Fruit fly (Drosophila melanogaster) whole organism, prepupa: ENCODE results near the gene Unc50.

Experiments
- Blimp-1 ChIP-seq: fragments of 200-800 bp; sonication (Bioruptor generic); optimal IDR thresholded peaks from 3 replicates; lab custom pipeline; 2017; ENCODE audit warnings: missing biosample characterization, missing genetic modification characterization, mild to moderate bottlenecking, moderate library complexity, missing genetic modification reagents
- CG11762 ChIP-seq: fragments of 200-800 bp; sonication (Bioruptor generic); optimal IDR thresholded peaks from 3 replicates; lab custom pipeline; 2016; ENCODE audit warnings: missing biosample characterization, missing genetic modification characterization; ENCODE audit not compliant: insufficient read depth
- CG9139 ChIP-seq: fragments of 200-800 bp; sonication (Bioruptor generic); optimal IDR thresholded peaks from 3 replicates; lab custom pipeline; 2017; ENCODE audit warnings: missing biosample characterization, mild to moderate bottlenecking, missing genetic modification characterization
- Hr4 ChIP-seq: fragments of 200-800 bp; sonication (Bioruptor generic); optimal IDR thresholded peaks from 3 replicates; lab custom pipeline; 2016; ENCODE audit warnings: missing biosample characterization, missing genetic modification characterization
- achi ChIP-seq: fragments of 200-800 bp; sonication (Bioruptor generic); optimal IDR thresholded peaks from 3 replicates; lab custom pipeline; 2016; ENCODE audit warnings: missing biosample characterization, missing genetic modification characterization
- ss ChIP-seq, 2 experiments: fragments of 200-800 bp; sonication (Bioruptor generic); optimal IDR thresholded peaks; 2 replicates in 1 of 2; 3 replicates in 1 of 2; lab custom pipeline; 2017 to 2018; ENCODE audit warnings: mild to moderate bottlenecking in 2 of 2, missing biosample characterization in 2 of 2, missing genetic modification characterization in 2 of 2, moderate library complexity in 1 of 2

dm6 chr3R:8642376-8642966 lies 33.9 kb downstream of the Unc50 start:
- TF ChIP-seq achi (GFP tag; lab: Kevin White, UChicago) (no peak), CG11762 (GFP tag; lab: Kevin White, UChicago) (no peak), ss (GFP tag; optimal IDR thresholded peaks at IDR 0.05; lab: Kevin White, UChicago) (no peak), Blimp-1 (GFP tag; lab: Kevin White, UChicago) (no peak), CG9139 (no peak), Hr4 (GFP tag; lab: Kevin White, UChicago) (no peak)
